Worm (Caenorhabditis elegans): ENCODE results near the gene C25H3.14.

C25H3.14 gene

DNA sequence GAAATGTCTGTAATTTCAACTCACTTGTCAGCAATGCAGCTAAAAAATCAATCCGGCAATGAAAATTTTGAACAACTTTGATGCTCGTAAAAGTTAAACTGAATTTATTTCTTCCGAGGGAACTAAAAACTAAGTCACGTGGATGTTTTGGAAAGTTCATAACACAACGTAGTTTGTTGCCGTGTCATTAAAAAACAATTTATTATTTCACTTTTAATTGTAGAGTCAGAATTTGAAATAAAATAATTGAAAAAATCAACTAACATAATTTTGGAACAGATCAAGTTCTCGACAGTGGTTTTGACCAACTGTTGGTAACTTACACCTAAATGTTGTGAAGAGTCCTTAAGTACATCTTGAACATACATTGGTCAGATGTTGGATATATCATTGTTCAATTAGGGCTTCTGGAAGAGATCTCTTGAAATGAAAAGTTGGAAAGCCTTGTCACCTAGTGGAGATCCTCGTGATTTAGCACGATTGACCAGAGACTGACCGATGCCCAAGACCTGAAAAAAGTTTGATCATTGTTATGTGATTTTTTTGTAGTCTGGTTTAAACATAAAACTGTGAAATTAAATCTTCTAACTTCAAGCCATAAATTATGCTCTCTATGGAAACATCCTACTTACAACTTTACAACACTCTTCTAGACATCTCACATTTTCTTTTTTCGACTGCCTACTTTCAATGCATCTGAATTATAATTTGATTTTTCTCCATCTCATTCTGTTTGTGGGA lies 35.6 kb downstream of the C25H3.14 start, which contains the start of the genes C18A3.7 and C18A3.11:
C18A3.7 (minus strand) TSS at position 101 of the 741 bp plus-strand sequence.
C18A3.11 (plus strand) TSS at position 691 of the 741 bp plus-strand sequence.
- TF ChIP-seq B0019.2 (GFP tag; conservative IDR thresholded peaks at IDR 0.05): no peak
- TF ChIP-seq madf-6 (GFP tag; IDR thresholded peaks at IDR 0.05): no peak
- no peak for TF ChIP-seq mxl-1 (tag; optimal IDR thresholded peaks at IDR 0.05)
- TF ChIP-seq mes-4 (tag; optimal IDR thresholded peaks at IDR 0.05): no peak
- no peak for TF ChIP-seq snpc-1.1 (tag; optimal IDR thresholded peaks at IDR 0.05; ENCODE audit: insufficient read depth)

DNA sequence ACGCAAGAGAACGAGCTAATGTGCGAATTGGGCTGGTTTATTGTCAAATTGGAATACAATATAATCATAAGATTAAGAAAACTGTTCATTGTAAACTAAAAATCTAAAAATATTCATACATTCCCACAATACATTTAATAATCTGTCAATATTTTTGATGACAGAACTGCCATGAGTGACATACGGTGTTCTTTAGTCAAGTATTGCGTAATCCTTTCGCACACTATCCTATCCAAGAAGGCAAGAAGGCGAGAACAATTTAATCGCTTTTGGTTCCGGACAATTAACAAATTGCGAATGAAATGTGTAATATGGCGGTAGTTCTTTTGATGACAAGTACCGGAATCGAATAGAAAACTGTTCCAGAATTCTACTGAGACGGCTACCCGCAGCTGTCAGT lies 40.0 kb downstream of the C25H3.14 start:
- TF ChIP-seq ceh-79 (tag; optimal IDR thresholded peaks at IDR 0.05) (no peak), F52B5.7 (tag; optimal IDR thresholded peaks at IDR 0.05) (no peak), tbp1 (GFP tag; optimal IDR thresholded peaks at IDR 0.05) (no peak), rcor-1 (GFP tag; IDR thresholded peaks at IDR 0.05) (no peak), B0261.1 (tag; optimal IDR thresholded peaks at IDR 0.05) (no peak), F10E7.11 (tag; optimal IDR thresholded peaks at IDR 0.05) (no peak), pha-4 (tag; optimal IDR thresholded peaks at IDR 0.05) (no peak)

DNA sequence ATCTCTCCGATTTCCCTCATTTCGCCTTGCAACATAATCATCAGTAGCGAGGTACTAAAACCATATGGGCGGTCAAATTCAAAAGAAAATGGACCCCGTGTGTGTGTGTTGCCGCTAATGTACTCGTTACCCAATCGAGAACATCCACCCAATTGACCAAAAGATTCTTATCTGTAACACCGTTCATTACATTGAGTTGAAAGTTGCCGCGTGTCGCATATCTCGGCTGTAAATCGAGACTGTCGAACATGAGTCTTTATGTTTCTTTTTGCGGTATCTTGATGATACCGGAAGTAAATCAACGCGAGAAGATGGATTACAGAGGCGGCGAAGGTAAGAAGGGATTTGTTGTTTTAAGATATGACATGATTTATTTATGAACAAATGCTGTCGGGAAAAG lies 40.8 kb downstream of the C25H3.14 start:
- TF ChIP-seq nfya-2 (GFP tag; IDR thresholded peaks at IDR 0.05) (no peak), sea-2 (GFP tag; IDR thresholded peaks at IDR 0.05) (no peak), nhr-80 (tag; optimal IDR thresholded peaks at IDR 0.05) (no peak), ceh-40 (GFP tag; IDR thresholded peaks at IDR 0.05) (no peak), cebp-2 (GFP tag; IDR thresholded peaks at IDR 0.05) (no peak), ccch-3 (GFP tag; optimal IDR thresholded peaks at IDR 0.05) (no peak), ekl-4 (GFP tag; IDR thresholded peaks at IDR 0.05) (no peak)

DNA sequence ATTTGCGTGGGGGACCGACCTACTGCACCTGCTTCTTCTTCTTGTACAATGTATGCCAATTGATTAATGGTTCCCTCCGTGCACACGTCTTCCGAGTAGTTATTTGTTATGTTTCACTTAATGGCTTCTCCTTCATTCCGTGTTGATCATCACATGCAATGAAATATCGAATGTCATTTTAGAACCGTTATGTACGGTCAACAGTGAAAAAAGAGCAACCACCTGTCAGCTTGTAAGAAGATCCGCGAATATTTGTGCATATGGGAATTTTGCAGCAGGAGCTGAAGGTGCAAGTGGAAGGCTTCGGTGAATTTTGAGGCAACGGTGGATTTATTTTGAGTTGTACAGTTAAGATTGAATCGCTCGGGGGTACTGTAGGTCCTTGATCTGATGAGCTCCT lies 41.7 kb downstream of the C25H3.14 start:
- no peak for TF ChIP-seq Y53F4B.3 (GFP tag; IDR thresholded peaks at IDR 0.05)
- no peak for TF ChIP-seq lir-1 (GFP tag; conservative IDR thresholded peaks at IDR 0.05)
- TF ChIP-seq lin-26 (GFP tag; IDR thresholded peaks at IDR 0.05): no peak
- TF ChIP-seq cebp-2 (GFP tag; IDR thresholded peaks at IDR 0.05): no peak
- TF ChIP-seq nhr-27 (tag; optimal IDR thresholded peaks at IDR 0.05): no peak
- TF ChIP-seq him-1 (tag; optimal IDR thresholded peaks at IDR 0.05): no peak
- TF ChIP-seq nhr-80 (tag; optimal IDR thresholded peaks at IDR 0.05): no peak
- TF ChIP-seq tlf-1 (GFP tag; optimal IDR thresholded peaks at IDR 0.05): no peak
- TF ChIP-seq dpl-1 (GFP tag; optimal IDR thresholded peaks at IDR 0.05): no peak
- no peak for TF ChIP-seq T07F8.4 (tag; optimal IDR thresholded peaks at IDR 0.05)
- TF ChIP-seq rcor-1 (GFP tag; IDR thresholded peaks at IDR 0.05): no peak
- TF ChIP-seq xnd-1 (tag; optimal IDR thresholded peaks at IDR 0.05): no peak
- TF ChIP-seq ztf-28 (GFP tag; IDR thresholded peaks at IDR 0.05): no peak
- TF ChIP-seq F37B4.10 (GFP tag; IDR thresholded peaks at IDR 0.05): no peak

DNA sequence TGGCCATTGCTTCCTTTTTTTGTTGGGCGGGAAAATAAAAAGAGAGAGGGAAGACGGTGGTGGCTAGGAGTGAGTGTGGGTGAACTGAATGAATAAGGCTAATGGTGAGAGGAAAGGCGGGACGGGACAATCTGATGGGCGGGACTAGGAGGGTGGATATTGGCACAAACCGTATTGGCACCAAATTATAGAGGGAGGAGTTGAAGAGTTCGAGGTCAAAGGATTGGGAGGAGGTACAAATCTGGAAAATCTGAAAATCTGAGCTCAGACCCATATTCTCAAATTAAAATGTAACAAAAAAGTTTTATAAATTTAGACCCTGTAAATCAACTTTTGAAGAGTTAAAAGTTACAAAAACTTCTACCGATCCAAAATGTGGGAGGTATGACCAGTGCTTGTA lies 43.9 kb downstream of the C25H3.14 start, which contains the start of gene hlh-14:
hlh-14 (minus strand) TSS at position 101 of the 400 bp plus-strand sequence.
- TF ChIP-seq hrde-1 (tag; optimal IDR thresholded peaks at IDR 0.05; ENCODE audit: borderline replicate concordance): no peak
- no peak for TF ChIP-seq ama-1 (optimal IDR thresholded peaks at IDR 0.05)
- no peak for TF ChIP-seq ama-1 (GFP tag; optimal IDR thresholded peaks at IDR 0.05)
- no peak for TF ChIP-seq nhr-120 (GFP tag; IDR thresholded peaks at IDR 0.05)
- TF ChIP-seq repo-1 (tag; optimal IDR thresholded peaks at IDR 0.05): no peak
- no peak for TF ChIP-seq mxl-1 (tag; optimal IDR thresholded peaks at IDR 0.05)
- TF ChIP-seq F33H1.4 (GFP tag; IDR thresholded peaks at IDR 0.05): no peak
- no peak for TF ChIP-seq nhr-80 (tag; optimal IDR thresholded peaks at IDR 0.05)
- TF ChIP-seq rec-8 (tag; optimal IDR thresholded peaks at IDR 0.05): no peak
- no peak for TF ChIP-seq unc-62 (GFP tag; optimal IDR thresholded peaks at IDR 0.05)
- TF ChIP-seq nfya-2 (GFP tag; IDR thresholded peaks at IDR 0.05): no peak
- no peak for TF ChIP-seq unc-130 (GFP tag; optimal IDR thresholded peaks at IDR 0.05)
- TF ChIP-seq T26A5.8 (tag; optimal IDR thresholded peaks at IDR 0.05): no peak
- TF ChIP-seq ets-4 (GFP tag; optimal IDR thresholded peaks at IDR 0.05): no peak
- no peak for TF ChIP-seq F39B2.1 (GFP tag; IDR thresholded peaks at IDR 0.05)
- TF ChIP-seq madf-6 (GFP tag; IDR thresholded peaks at IDR 0.05): no peak
- TF ChIP-seq C06A6.2 (GFP tag; conservative IDR thresholded peaks at IDR 0.05): no peak
- TF ChIP-seq ceh-58 (GFP tag; IDR thresholded peaks at IDR 0.05): no peak
